Fruit fly (Drosophila melanogaster) whole organism, prepupa: ENCODE measurements around the gene ND-B16.6.
A peak's percentile ranks its signal among the peaks of the same experiment; 100 is the strongest.

Source experiments
- CG10669 ChIP-seq: fragments of 200-800 bp; sonication (Bioruptor generic); optimal IDR thresholded peaks from 3 replicates; lab custom pipeline; 2018; ENCODE audit warnings: missing biosample characterization, mild to moderate bottlenecking, missing genetic modification characterization, moderate library complexity
- CG11294 ChIP-seq: fragments of 200-800 bp; sonication (Bioruptor generic); IDR thresholded peaks from 2 replicates; pipeline ENCODE4 v1.3.6; 2022; ENCODE audit warnings: missing biosample characterization, missing genetic modification characterization
- CG11762 ChIP-seq: fragments of 200-800 bp; sonication (Bioruptor generic); optimal IDR thresholded peaks from 3 replicates; lab custom pipeline; 2016; ENCODE audit warnings: missing biosample characterization, missing genetic modification characterization; ENCODE audit not compliant: insufficient read depth
- CG11902 ChIP-seq: fragments of 200-800 bp; sonication (Bioruptor generic); optimal IDR thresholded peaks from 3 replicates; lab custom pipeline; 2016; ENCODE audit warnings: missing biosample characterization, missing genetic modification characterization
- CG15336 ChIP-seq: fragments of 200-800 bp; sonication (Bioruptor generic); IDR thresholded peaks from 2 replicates; pipeline ENCODE4 v1.3.6; 2022; ENCODE audit warnings: missing biosample characterization, missing genetic modification characterization
- CG1621 ChIP-seq: fragments of 200-800 bp; sonication (Bioruptor generic); optimal IDR thresholded peaks from 3 replicates; lab custom pipeline; 2018; ENCODE audit warnings: missing biosample characterization, mild to moderate bottlenecking, missing genetic modification characterization
- CG16779 ChIP-seq: fragments of 200-800 bp; sonication (Bioruptor generic); optimal IDR thresholded peaks from 3 replicates; lab custom pipeline; 2017; ENCODE audit warnings: missing biosample characterization, mild to moderate bottlenecking, missing genetic modification characterization
- CG3032 ChIP-seq: fragments of 200-800 bp; optimal IDR thresholded peaks from 2 replicates; lab custom pipeline; 2019; ENCODE audit warnings: missing biosample characterization, mild to moderate bottlenecking, missing genetic modification characterization, moderate library complexity
- CG31627 ChIP-seq: fragments of 200-800 bp; sonication (Bioruptor generic); optimal IDR thresholded peaks from 3 replicates; lab custom pipeline; 2016; ENCODE audit warnings: missing biosample characterization, missing genetic modification characterization
- CG34406 ChIP-seq: fragments of 200-800 bp; sonication (Bioruptor generic); optimal IDR thresholded peaks from 3 replicates; lab custom pipeline; 2016; ENCODE audit warnings: missing biosample characterization, missing genetic modification characterization
- CG4318 ChIP-seq: fragments of 200-800 bp; sonication (Bioruptor generic); optimal IDR thresholded peaks from 3 replicates; lab custom pipeline; 2017; ENCODE audit warnings: missing biosample characterization, mild to moderate bottlenecking, missing genetic modification characterization
- CG6163 ChIP-seq: fragments of 200-800 bp; sonication (Bioruptor generic); IDR thresholded peaks from 3 replicates; pipeline ENCODE4 v1.3.6; 2022; ENCODE audit warnings: missing biosample characterization, missing genetic modification characterization
- CG6792 ChIP-seq: fragments of 200-800 bp; sonication (Bioruptor generic); optimal IDR thresholded peaks from 3 replicates; lab custom pipeline; 2016; ENCODE audit warnings: missing biosample characterization, missing genetic modification characterization
- CG6808 ChIP-seq: fragments of 200-800 bp; sonication (Bioruptor generic); optimal IDR thresholded peaks from 3 replicates; lab custom pipeline; 2017; ENCODE audit warnings: missing biosample characterization, missing genetic modification characterization, mild to moderate bottlenecking, moderate library complexity, missing genetic modification reagents
- CG6854 ChIP-seq: fragments of 200-800 bp; sonication (Bioruptor generic); optimal IDR thresholded peaks from 2 replicates; lab custom pipeline; 2017; ENCODE audit warnings: missing biosample characterization, mild to moderate bottlenecking, missing genetic modification characterization
- CG7368 ChIP-seq: fragments of 200-800 bp; sonication (Bioruptor generic); optimal IDR thresholded peaks from 3 replicates; lab custom pipeline; 2016; ENCODE audit warnings: missing biosample characterization, missing genetic modification characterization
- CG8119 ChIP-seq: fragments of 200-800 bp; sonication (Bioruptor generic); IDR thresholded peaks from 3 replicates; pipeline ENCODE4 v1.3.6; 2022; ENCODE audit warnings: missing biosample characterization, missing genetic modification characterization
- CG8632 ChIP-seq: fragments of 200-800 bp; sonication (Bioruptor generic); optimal IDR thresholded peaks from 3 replicates; lab custom pipeline; 2016; ENCODE audit warnings: missing biosample characterization, missing genetic modification characterization
- CG9139 ChIP-seq: fragments of 200-800 bp; sonication (Bioruptor generic); optimal IDR thresholded peaks from 3 replicates; lab custom pipeline; 2017; ENCODE audit warnings: missing biosample characterization, mild to moderate bottlenecking, missing genetic modification characterization
- Eip75B ChIP-seq: fragments of 200-800 bp; sonication (Bioruptor generic); optimal IDR thresholded peaks from 3 replicates; lab custom pipeline; 2016; ENCODE audit warnings: missing biosample characterization, missing genetic modification characterization
- Eip78C ChIP-seq: fragments of 200-800 bp; sonication (Bioruptor generic); peaks from one replicate; lab custom pipeline; 2016; ENCODE audit warnings: missing biosample characterization, missing genetic modification characterization
- Eip93F ChIP-seq: fragments of 200-800 bp; sonication (Bioruptor generic); optimal IDR thresholded peaks from 2 replicates; lab custom pipeline; 2016; ENCODE audit warnings: missing biosample characterization, mild to moderate bottlenecking, missing genetic modification characterization
- Ets21C ChIP-seq: fragments of 200-800 bp; sonication (Bioruptor generic); optimal IDR thresholded peaks from 3 replicates; lab custom pipeline; 2016; ENCODE audit warnings: missing biosample characterization, missing genetic modification characterization
- Ets96B ChIP-seq: fragments of 200-800 bp; optimal IDR thresholded peaks from 2 replicates; lab custom pipeline; 2019; ENCODE audit warnings: missing biosample characterization, mild to moderate bottlenecking, missing genetic modification characterization, moderate library complexity
- Gug ChIP-seq: fragments of 200-800 bp; sonication (Bioruptor generic); IDR thresholded peaks from 2 replicates; pipeline ENCODE4 v1.3.6; 2022; ENCODE audit warnings: missing biosample characterization, missing genetic modification characterization
- Hr38 ChIP-seq: sonication (Bioruptor generic); optimal IDR thresholded peaks from 2 replicates; lab custom pipeline; 2016; ENCODE audit warnings: missing biosample characterization, missing genetic modification characterization
- Hr39 ChIP-seq: fragments of 200-800 bp; sonication (Bioruptor generic); optimal IDR thresholded peaks from 2 replicates; lab custom pipeline; 2016; ENCODE audit warnings: missing biosample characterization, missing genetic modification characterization
- Hr4 ChIP-seq: fragments of 200-800 bp; sonication (Bioruptor generic); optimal IDR thresholded peaks from 3 replicates; lab custom pipeline; 2016; ENCODE audit warnings: missing biosample characterization, missing genetic modification characterization
- Met ChIP-seq: fragments of 200-800 bp; sonication (Bioruptor generic); optimal IDR thresholded peaks from 3 replicates; lab custom pipeline; 2016; ENCODE audit warnings: missing biosample characterization, missing genetic modification characterization
- OdsH ChIP-seq: fragments of 200-800 bp; sonication (Bioruptor generic); optimal IDR thresholded peaks from 3 replicates; lab custom pipeline; 2016; ENCODE audit warnings: missing biosample characterization, missing genetic modification characterization
- Smox ChIP-seq: fragments of 200-800 bp; sonication (Bioruptor generic); optimal IDR thresholded peaks from 3 replicates; lab custom pipeline; 2016; ENCODE audit warnings: missing biosample characterization, missing genetic modification characterization
- Sox14 ChIP-seq: fragments of 200-800 bp; sonication (Bioruptor generic); optimal IDR thresholded peaks from 3 replicates; lab custom pipeline; 2016; ENCODE audit warnings: missing biosample characterization, missing genetic modification characterization
- Sox15 ChIP-seq: fragments of 200-800 bp; sonication (Bioruptor generic); optimal IDR thresholded peaks from 3 replicates; lab custom pipeline; 2016; ENCODE audit warnings: missing biosample characterization, missing genetic modification characterization
- achi ChIP-seq: fragments of 200-800 bp; sonication (Bioruptor generic); optimal IDR thresholded peaks from 3 replicates; lab custom pipeline; 2016; ENCODE audit warnings: missing biosample characterization, missing genetic modification characterization
- acj6 ChIP-seq: fragments of 200-800 bp; sonication (Bioruptor generic); optimal IDR thresholded peaks from 3 replicates; lab custom pipeline; 2016; ENCODE audit warnings: missing biosample characterization, missing genetic modification characterization
- cyc ChIP-seq: fragments of 200-800 bp; sonication (Bioruptor generic); optimal IDR thresholded peaks from 3 replicates; lab custom pipeline; 2016; ENCODE audit warnings: missing biosample characterization, missing genetic modification characterization
- dac ChIP-seq: fragments of 200-800 bp; sonication (Bioruptor generic); optimal IDR thresholded peaks from 2 replicates; lab custom pipeline; 2017; ENCODE audit warnings: missing biosample characterization, mild to moderate bottlenecking, missing genetic modification characterization
- dsx ChIP-seq: fragments of 200-800 bp; optimal IDR thresholded peaks from 3 replicates; lab custom pipeline; 2019; ENCODE audit warnings: missing biosample characterization, mild to moderate bottlenecking, missing genetic modification characterization, moderate library complexity; ENCODE audit not compliant: poor library complexity, severe bottlenecking
- eg ChIP-seq: fragments of 200-800 bp; sonication (Bioruptor generic); IDR thresholded peaks from 3 replicates; pipeline ENCODE4 v1.3.6; 2022; ENCODE audit warnings: missing biosample characterization, missing genetic modification characterization
- esn ChIP-seq: fragments of 200-800 bp; sonication (Bioruptor generic); optimal IDR thresholded peaks from 2 replicates; lab custom pipeline; 2016; ENCODE audit warnings: missing biosample characterization, mild to moderate bottlenecking, missing genetic modification characterization, moderate library complexity
- fd85E ChIP-seq: fragments of 200-800 bp; sonication (Bioruptor generic); optimal IDR thresholded peaks from 3 replicates; lab custom pipeline; 2016; ENCODE audit warnings: missing biosample characterization, missing genetic modification characterization
- fkh ChIP-seq: fragments of 200-800 bp; sonication (Bioruptor generic); optimal IDR thresholded peaks from 3 replicates; lab custom pipeline; 2017; ENCODE audit warnings: missing biosample characterization, mild to moderate bottlenecking, missing genetic modification characterization, moderate library complexity
- lz ChIP-seq: fragments of 200-800 bp; sonication (Bioruptor generic); optimal IDR thresholded peaks from 3 replicates; lab custom pipeline; 2016; ENCODE audit warnings: missing biosample characterization, missing genetic modification characterization
- net ChIP-seq: fragments of 200-800 bp; sonication (Bioruptor generic); optimal IDR thresholded peaks from 3 replicates; lab custom pipeline; 2016; ENCODE audit warnings: missing biosample characterization, missing genetic modification characterization
- pdm3 ChIP-seq: fragments of 200-800 bp; sonication (Bioruptor generic); optimal IDR thresholded peaks from 3 replicates; lab custom pipeline; 2016; ENCODE audit warnings: missing biosample characterization, missing genetic modification characterization
- salr ChIP-seq, 2 experiments: fragments of 200-800 bp; sonication (Bioruptor generic); optimal IDR thresholded peaks; 3 replicates each; lab custom pipeline; 2016 to 2018; ENCODE audit warnings: missing biosample characterization in 2 of 2, missing genetic modification characterization in 2 of 2, mild to moderate bottlenecking in 1 of 2
- spab ChIP-seq: fragments of 200-800 bp; sonication (Bioruptor generic); optimal IDR thresholded peaks from 2 replicates; lab custom pipeline; 2017; ENCODE audit warnings: missing biosample characterization, mild to moderate bottlenecking, missing genetic modification characterization, missing genetic modification reagents
- ss ChIP-seq, 2 experiments: fragments of 200-800 bp; sonication (Bioruptor generic); optimal IDR thresholded peaks; 2 replicates in 1 of 2; 3 replicates in 1 of 2; lab custom pipeline; 2017 to 2018; ENCODE audit warnings: mild to moderate bottlenecking in 2 of 2, missing biosample characterization in 2 of 2, missing genetic modification characterization in 2 of 2, moderate library complexity in 1 of 2
- svp ChIP-seq: fragments of 200-800 bp; sonication (Bioruptor generic); peaks from one replicate; lab custom pipeline; 2016; ENCODE audit warnings: missing biosample characterization, missing genetic modification characterization
- topi ChIP-seq: fragments of 200-800 bp; sonication (Bioruptor generic); optimal IDR thresholded peaks from 3 replicates; lab custom pipeline; 2016; ENCODE audit warnings: missing biosample characterization, missing genetic modification characterization
- vri ChIP-seq: fragments of 200-800 bp; sonication (Bioruptor generic); optimal IDR thresholded peaks from 3 replicates; lab custom pipeline; 2016; ENCODE audit warnings: missing biosample characterization, mild to moderate bottlenecking, missing genetic modification characterization

ND-B16.6 gene

dm6 chrX:6330369-6330949 is 19.7 kb downstream of the ND-B16.6 start, which contains the start of gene CG42240:
Gene CG42240, plus strand, starts transcription at chrX:6330842.
- peak; percentile 75 to 96 for TF ChIP-seq salr (GFP tag; optimal IDR thresholded peaks at IDR 0.05; lab: Kevin White, UChicago)
- TF ChIP-seq CG16779: peak; percentile 92
- peak; percentile 92 for TF ChIP-seq CG15336 (GFP tag; lab: Robert Waterston, UW)
- peak; percentile 86 for TF ChIP-seq CG9139 (GFP tag; lab: Kevin White, UChicago)
- TF ChIP-seq CG6792: peak; percentile 95
- TF ChIP-seq Sox14 (GFP tag; lab: Kevin White, UChicago): peak; percentile 93
- TF ChIP-seq Eip78C (GFP tag; lab: Kevin White, UChicago): peak; percentile 99
- TF ChIP-seq Hr39 (GFP tag; lab: Kevin White, UChicago): peak; percentile 88
- TF ChIP-seq CG11902 (GFP tag; lab: Kevin White, UChicago): peak; percentile 82
- TF ChIP-seq eg (GFP tag; lab: Robert Waterston, UW): peak; percentile 66
- TF ChIP-seq esn: peak; percentile 96
- peak; percentile 74 for TF ChIP-seq fd85E (GFP tag; lab: Kevin White, UChicago)
- TF ChIP-seq acj6: peak; percentile 92
- peak; percentile 88 for TF ChIP-seq CG31627
- TF ChIP-seq Eip75B (GFP tag; lab: Kevin White, UChicago): peak; percentile 96
- TF ChIP-seq Hr4 (GFP tag; lab: Kevin White, UChicago): peak; percentile 95
- TF ChIP-seq Ets21C (GFP tag; lab: Kevin White, UChicago): peak; percentile 86
- peak; percentile 92 for TF ChIP-seq Ets96B
- TF ChIP-seq CG10669 (GFP tag; lab: Kevin White, UChicago): peak; percentile 94
- peak; percentile 96 for TF ChIP-seq net (GFP tag; lab: Kevin White, UChicago)
- peak; percentile 88 for TF ChIP-seq cyc (GFP tag; lab: Kevin White, UChicago)
- peak; percentile 72 for TF ChIP-seq CG6163 (GFP tag; lab: Robert Waterston, UW)
- no peak for TF ChIP-seq Hr38 (GFP tag; lab: Kevin White, UChicago)
- peak; percentile 82 for TF ChIP-seq Sox15 (GFP tag; lab: Kevin White, UChicago)
- TF ChIP-seq fkh (GFP tag; lab: Kevin White, UChicago): peak; percentile 5
- TF ChIP-seq CG6808 (GFP tag; lab: Kevin White, UChicago): peak; percentile 95
- TF ChIP-seq svp (GFP tag; lab: Kevin White, UChicago): peak; percentile 97
- peak; percentile 93 for TF ChIP-seq topi (GFP tag; lab: Kevin White, UChicago)
- TF ChIP-seq CG3032 (tag; lab: Kevin White, UChicago): peak; percentile 92
- peak; percentile 73 for TF ChIP-seq Gug (GFP tag; lab: Robert Waterston, UW)
- TF ChIP-seq CG6854 (GFP tag; lab: Kevin White, UChicago): peak; percentile 81
- peak; percentile 95 for TF ChIP-seq Met
- peak; percentile 94 for TF ChIP-seq CG8632
- peak; percentile 95 for TF ChIP-seq CG34406 (GFP tag; lab: Kevin White, UChicago)
- peak; percentile 94 for TF ChIP-seq Smox
- peak; percentile 96 for TF ChIP-seq CG8119 (GFP tag; lab: Robert Waterston, UW)
- peak; percentile 95 for TF ChIP-seq achi (GFP tag; lab: Kevin White, UChicago)
- peak; percentile 87 for TF ChIP-seq vri (GFP tag; lab: Kevin White, UChicago)
- peak; percentile 95 for TF ChIP-seq pdm3 (GFP tag; lab: Kevin White, UChicago)
- peak; percentile 65 for TF ChIP-seq Eip93F
- peak; percentile 92 for TF ChIP-seq spab (GFP tag; lab: Kevin White, UChicago)
- peak; percentile 69 for TF ChIP-seq CG11294 (GFP tag; lab: Robert Waterston, UW)
- peak; percentile 91 for TF ChIP-seq CG7368 (GFP tag; lab: Kevin White, UChicago)
- peak; percentile 91 for TF ChIP-seq CG11762 (GFP tag; lab: Kevin White, UChicago)
- TF ChIP-seq lz: peak; percentile 94
- TF ChIP-seq ss (GFP tag; optimal IDR thresholded peaks at IDR 0.05; lab: Kevin White, UChicago): peak; percentile 93 to 95
- TF ChIP-seq CG1621 (tag; lab: Kevin White, UChicago): peak; percentile 88
- peak; percentile 94 for TF ChIP-seq OdsH (GFP tag; lab: Kevin White, UChicago)
- TF ChIP-seq dsx (GFP tag; lab: Kevin White, UChicago): peak; percentile 91
- TF ChIP-seq CG4318 (GFP tag; lab: Kevin White, UChicago): peak; percentile 95
- TF ChIP-seq dac (GFP tag; lab: Kevin White, UChicago): peak; percentile 90
